Fruit fly (Drosophila melanogaster) S2 (cell line): ENCODE results near the gene CG1314.

Experiments used
- CG8478 ChIP-seq: fragments of >200 bp; optimal IDR thresholded peaks from 2 replicates; lab custom pipeline; 2018
- CTCF ChIP-seq, 2 experiments: fragments of >200 bp; optimal IDR thresholded peaks; 2 replicates each; lab custom pipeline; 2018

DNA sequence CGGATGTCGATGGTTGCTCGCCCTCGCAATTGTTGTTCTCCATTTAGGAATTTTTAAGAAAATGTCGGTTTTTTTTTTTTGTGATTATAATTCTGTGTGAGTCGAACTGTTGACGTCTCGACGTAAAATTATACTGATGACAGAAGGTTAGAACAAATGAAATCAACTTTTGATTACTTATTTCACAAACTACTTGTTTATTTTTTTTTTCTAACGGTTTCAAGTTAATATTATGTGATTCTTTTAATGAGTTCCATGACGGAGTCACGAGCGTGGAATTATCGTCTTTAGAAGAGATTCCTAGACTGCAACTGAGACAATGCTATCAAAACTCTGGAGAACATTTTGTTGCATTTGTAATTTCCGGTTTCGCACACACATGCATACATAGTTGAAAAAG lies at the start of gene CG1314:
- no peak for TF ChIP-seq CTCF (optimal IDR thresholded peaks at IDR 0.05; lab: Kevin White, UChicago)
- no peak for TF ChIP-seq CG8478 (lab: Kevin White, UChicago)
